Fruit fly (Drosophila melanogaster) whole organism, prepupa: ENCODE results near the gene Lgr3.

Experiments
- Blimp-1 ChIP-seq: fragments of 200-800 bp; sonication (Bioruptor generic); optimal IDR thresholded peaks from 3 replicates; lab custom pipeline; 2017; ENCODE audit warnings: missing biosample characterization, missing genetic modification characterization, mild to moderate bottlenecking, moderate library complexity, missing genetic modification reagents
- Lpt ChIP-seq: fragments of 200-800 bp; sonication (Bioruptor generic); optimal IDR thresholded peaks from 3 replicates; lab custom pipeline; 2016; ENCODE audit warnings: missing biosample characterization, missing genetic modification characterization
- Smox ChIP-seq: fragments of 200-800 bp; sonication (Bioruptor generic); optimal IDR thresholded peaks from 3 replicates; lab custom pipeline; 2016; ENCODE audit warnings: missing biosample characterization, missing genetic modification characterization
- pdm3 ChIP-seq: fragments of 200-800 bp; sonication (Bioruptor generic); optimal IDR thresholded peaks from 3 replicates; lab custom pipeline; 2016; ENCODE audit warnings: missing biosample characterization, missing genetic modification characterization

DNA sequence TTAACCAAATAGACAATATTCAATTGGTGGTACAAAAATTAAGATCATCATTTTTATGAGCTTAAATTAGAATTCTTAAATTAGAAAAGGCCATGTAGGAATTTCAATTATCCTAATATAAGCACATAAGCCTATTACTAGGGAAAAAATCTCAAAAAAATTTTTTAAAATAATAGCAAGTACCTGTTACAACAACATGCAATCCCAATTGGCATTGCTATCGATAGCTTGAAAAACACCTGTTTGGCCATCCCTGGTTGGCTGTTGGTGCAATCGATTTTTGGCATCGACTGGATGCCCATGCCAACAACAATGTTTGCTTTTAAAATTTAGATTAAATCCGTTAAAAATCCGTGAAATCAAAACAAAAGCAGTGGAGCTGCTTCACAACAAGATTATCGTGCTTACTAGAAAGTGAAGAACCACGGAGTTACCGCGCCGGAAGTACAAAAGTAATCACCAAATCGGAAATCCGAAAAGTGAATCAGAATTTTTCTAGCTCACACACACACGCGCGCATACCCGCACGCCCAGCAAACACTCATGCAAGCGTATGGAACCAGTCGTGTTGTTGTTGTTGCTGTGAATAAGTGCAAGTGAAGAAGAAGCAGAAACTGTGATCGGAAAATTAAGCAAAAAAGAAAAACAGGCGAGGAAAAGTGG is 3.9 kb upstream of the Lgr3 start, which contains the start of gene RASSF8:
- TF ChIP-seq Blimp-1 (GFP tag; lab: Kevin White, UChicago) (peak; percentile 79), Lpt (no peak), Smox (GFP tag; lab: Kevin White, UChicago) (peak; percentile 31), pdm3 (GFP tag; lab: Kevin White, UChicago) (peak; percentile 15)
